Fruit fly (Drosophila melanogaster) Kc167 (cell line): ENCODE results near the gene RpL23A.

Source experiments
- Myc ChIP-seq: fragments of >200 bp; optimal IDR thresholded peaks from 2 replicates; lab custom pipeline; 2017; ENCODE audit warnings: missing external identifiers
- Sin3A ChIP-seq: fragments of >200 bp; optimal IDR thresholded peaks from 2 replicates; lab custom pipeline; 2018; ENCODE audit warnings: missing external identifiers
- psq ChIP-seq: fragments of >200 bp; optimal IDR thresholded peaks from 2 replicates; lab custom pipeline; 2017; ENCODE audit warnings: missing external identifiers

DNA sequence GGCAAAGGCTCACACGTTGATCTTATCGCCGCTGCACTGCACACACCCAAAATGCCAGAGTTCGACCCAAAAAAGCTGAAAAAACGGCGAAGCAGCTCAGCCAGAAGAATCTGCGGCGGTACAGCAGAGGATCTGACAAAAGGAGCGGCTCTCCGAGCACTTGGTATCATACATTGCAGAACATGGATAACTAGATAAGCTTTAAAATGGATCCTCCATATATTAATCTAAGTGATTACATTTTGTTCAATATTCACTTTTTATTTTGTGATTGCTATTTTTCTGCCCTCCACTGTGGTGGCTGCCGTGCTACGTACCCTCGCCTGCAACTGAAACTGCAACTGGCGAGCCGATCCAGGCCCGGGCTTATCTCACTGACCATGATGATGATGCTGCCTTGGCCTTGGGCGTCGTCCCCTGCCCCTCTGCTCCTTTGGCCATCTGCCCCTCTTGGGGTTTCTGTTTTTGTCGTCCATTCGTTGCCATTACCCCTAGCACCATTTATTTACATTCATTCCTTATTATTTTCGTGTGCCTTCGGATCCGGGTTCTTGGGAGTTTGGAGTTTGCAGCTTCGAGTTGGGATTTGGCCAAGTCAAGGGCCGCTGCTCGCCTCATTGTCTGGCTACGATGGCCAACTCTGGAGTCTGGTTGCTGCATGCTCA lies 23.8 kb upstream of the RpL23A start:
- TF ChIP-seq psq = no peak
- no peak for TF ChIP-seq Myc (lab: Kevin White, UChicago)
- TF ChIP-seq Sin3A (lab: Kevin White, UChicago) = no peak
